Worm (Caenorhabditis elegans): ENCODE data around the gene nspc-20.
"Not testable (repeated sequence)": the region's sequence is repeated elsewhere in the genome, so short reads cannot be mapped to it uniquely, and the experiment has no call there.

Gene nspc-20

ce11 chrX:14525081-14525324 lies 5.0 kb downstream of the nspc-20 start, which contains the start of gene nspc-17:
Gene nspc-17 (minus strand): TSS chrX:14525181.
- TF ChIP-seq nhr-12 (tag; optimal IDR thresholded peaks at IDR 0.05); blmp-1 (tag; optimal IDR thresholded peaks at IDR 0.05); flh-1 (GFP tag; optimal IDR thresholded peaks at IDR 0.05): not testable (repeated sequence)

DNA sequence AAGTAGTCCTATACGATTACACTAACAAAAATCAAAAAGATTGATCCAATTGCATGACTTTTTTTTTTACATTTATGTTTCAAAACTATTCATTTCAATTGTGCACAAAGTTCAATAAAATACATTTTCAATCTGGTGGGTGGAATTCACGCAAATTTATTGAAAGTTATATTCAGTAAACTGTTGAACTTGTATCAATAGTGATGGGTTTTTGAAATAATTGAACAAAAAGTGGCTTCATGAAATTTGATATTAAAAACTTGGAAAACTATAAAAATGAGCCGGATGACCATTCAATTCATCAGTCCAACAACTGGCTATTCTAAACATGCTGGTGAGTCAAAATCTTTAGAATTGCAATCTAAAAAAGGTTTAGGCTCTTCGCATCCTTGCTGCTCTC lies 6.7 kb downstream of the nspc-20 start, which contains the start of gene nspc-16:
TSS of gene nspc-16 (plus strand) at position 301 of the 400 bp plus-strand sequence.
- TF ChIP-seq ceh-83 (GFP tag; optimal IDR thresholded peaks at IDR 0.05) (no peak), cnd-1 (tag; optimal IDR thresholded peaks at IDR 0.05) (no peak), unc-62 (GFP tag; optimal IDR thresholded peaks at IDR 0.05) (no peak), mls-2 (tag; optimal IDR thresholded peaks at IDR 0.05) (no peak), zip-8 (tag; optimal IDR thresholded peaks at IDR 0.05) (no peak), flh-1 (GFP tag; optimal IDR thresholded peaks at IDR 0.05) (no peak), lin-13 (tag; optimal IDR thresholded peaks at IDR 0.05) (no peak), M03D4.4 (tag; optimal IDR thresholded peaks at IDR 0.05) (no peak), nhr-2 (tag; optimal IDR thresholded peaks at IDR 0.05) (no peak), blmp-1 (tag; optimal IDR thresholded peaks at IDR 0.05) (no peak), drap-1 (GFP tag; optimal IDR thresholded peaks at IDR 0.05) (no peak), unc-120 (tag; optimal IDR thresholded peaks at IDR 0.05; ENCODE audit: poor library complexity, severe bottlenecking) (no peak), nhr-76 (tag; optimal IDR thresholded peaks at IDR 0.05) (no peak), lsy-2 (tag; optimal IDR thresholded peaks at IDR 0.05) (no peak), ceh-43 (GFP tag; optimal IDR thresholded peaks at IDR 0.05) (no peak), tbx-8 (GFP tag; optimal IDR thresholded peaks at IDR 0.05) (no peak)

- TF ChIP-seq lsy-2 (tag; optimal IDR thresholded peaks at IDR 0.05) (no peak), drap-1 (GFP tag; optimal IDR thresholded peaks at IDR 0.05) (no peak), nhr-12 (tag; optimal IDR thresholded peaks at IDR 0.05) (no peak), zip-8 (tag; optimal IDR thresholded peaks at IDR 0.05) (no peak), snpc-4 (tag; optimal IDR thresholded peaks at IDR 0.05) (no peak), hlh-1 (tag; optimal IDR thresholded peaks at IDR 0.05) (no peak), flh-1 (GFP tag; optimal IDR thresholded peaks at IDR 0.05) (no peak), nhr-76 (tag; optimal IDR thresholded peaks at IDR 0.05) (no peak), tbx-8 (GFP tag; optimal IDR thresholded peaks at IDR 0.05) (no peak), nhr-237 (tag; optimal IDR thresholded peaks at IDR 0.05) (no peak)
These were observed 9.5 kb downstream of the nspc-20 start, which contains the start of gene D1025.1 for ce11 chrX:14520463-14520862. Gene D1025.1 (plus strand): TSS chrX:14520763.

DNA sequence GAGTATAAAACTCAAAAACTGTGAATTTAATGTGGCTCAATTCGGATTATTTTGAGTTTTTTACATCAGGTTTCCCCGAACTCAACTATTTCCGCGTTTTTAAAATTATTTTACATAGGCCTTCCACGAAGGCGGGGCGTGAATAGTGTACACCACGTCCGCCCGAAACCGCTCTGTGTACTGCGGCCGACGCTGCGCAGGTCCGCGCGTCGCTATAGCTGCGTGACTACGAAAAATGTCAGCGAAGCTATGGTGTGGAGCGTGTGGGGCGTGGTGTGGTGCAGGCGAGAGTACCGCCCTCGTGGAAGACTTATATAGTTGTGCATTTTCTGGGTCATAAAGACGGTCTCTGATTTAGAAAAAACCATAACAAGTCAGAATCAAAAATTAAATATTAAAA lies 12.2 kb downstream of the nspc-20 start:
- TF ChIP-seq ham-2 (GFP tag; optimal IDR thresholded peaks at IDR 0.05) (no peak), unc-62 (GFP tag; optimal IDR thresholded peaks at IDR 0.05) (no peak), ces-1 (GFP tag; optimal IDR thresholded peaks at IDR 0.05) (no peak)

DNA sequence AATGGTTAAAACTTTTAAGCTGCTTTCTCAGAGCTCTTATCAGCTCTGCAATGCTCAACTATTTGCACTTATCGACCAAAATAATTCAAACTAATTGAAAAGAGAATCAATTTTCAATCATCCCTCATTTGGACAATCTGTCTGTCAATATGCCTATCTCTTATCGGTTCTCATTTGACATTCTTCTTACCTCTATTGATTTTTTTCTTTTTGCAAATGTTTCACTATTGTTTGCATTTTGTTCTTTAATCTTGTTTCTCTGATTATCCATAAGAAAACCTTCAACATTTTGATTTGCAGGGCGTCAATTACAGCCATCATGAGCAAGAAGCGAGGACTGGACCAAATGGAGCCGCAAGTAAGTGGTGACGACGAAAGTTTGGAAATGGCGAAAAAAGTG lies 13.4 kb downstream of the nspc-20 start, which contains the start of gene D1025.10:
TSS of gene D1025.10 (plus strand) at position 301 of the 400 bp plus-strand sequence.
- TF ChIP-seq ztf-11 (tag; optimal IDR thresholded peaks at IDR 0.05), result no peak
- no peak for TF ChIP-seq elt-1 (tag; optimal IDR thresholded peaks at IDR 0.05; ENCODE audit: borderline replicate concordance, insufficient read depth)
- no peak for TF ChIP-seq ceh-83 (GFP tag; optimal IDR thresholded peaks at IDR 0.05)
- TF ChIP-seq flh-1 (GFP tag; optimal IDR thresholded peaks at IDR 0.05), result no peak
- no peak for TF ChIP-seq mls-2 (tag; optimal IDR thresholded peaks at IDR 0.05)
- no peak for TF ChIP-seq nhr-28 (tag; optimal IDR thresholded peaks at IDR 0.05)
- TF ChIP-seq hlh-1 (tag; optimal IDR thresholded peaks at IDR 0.05), result no peak
- no peak for TF ChIP-seq lsy-2 (tag; optimal IDR thresholded peaks at IDR 0.05)
- TF ChIP-seq unc-120 (tag; optimal IDR thresholded peaks at IDR 0.05; ENCODE audit: poor library complexity, severe bottlenecking), result no peak
- TF ChIP-seq tbx-8 (GFP tag; optimal IDR thresholded peaks at IDR 0.05), result no peak
- no peak for TF ChIP-seq unc-62 (GFP tag; optimal IDR thresholded peaks at IDR 0.05)
- TF ChIP-seq snpc-4 (tag; optimal IDR thresholded peaks at IDR 0.05), result no peak
- no peak for TF ChIP-seq ham-2 (GFP tag; optimal IDR thresholded peaks at IDR 0.05)
- TF ChIP-seq lin-13 (tag; optimal IDR thresholded peaks at IDR 0.05), result no peak
- no peak for TF ChIP-seq mep-1 (tag; optimal IDR thresholded peaks at IDR 0.05)
- no peak for TF ChIP-seq mab-5 (tag; optimal IDR thresholded peaks at IDR 0.05)
- TF ChIP-seq bed-3 (GFP tag; optimal IDR thresholded peaks at IDR 0.05), result no peak

ce11 chrX:14515028-14515427 lies 15.0 kb downstream of the nspc-20 start, which contains the start of gene gcsh-1:
Gene gcsh-1 (minus strand): TSS chrX:14515073.
- TF ChIP-seq lsy-2 (tag; optimal IDR thresholded peaks at IDR 0.05), result no peak
- no peak for TF ChIP-seq unc-62 (GFP tag; optimal IDR thresholded peaks at IDR 0.05)
- no peak for TF ChIP-seq ztf-11 (tag; optimal IDR thresholded peaks at IDR 0.05)
- no peak for TF ChIP-seq mls-2 (tag; optimal IDR thresholded peaks at IDR 0.05)
- no peak for TF ChIP-seq ceh-39 (tag; optimal IDR thresholded peaks at IDR 0.05)
- no peak for TF ChIP-seq unc-120 (tag; optimal IDR thresholded peaks at IDR 0.05; ENCODE audit: poor library complexity, severe bottlenecking)
- TF ChIP-seq lin-13 (tag; optimal IDR thresholded peaks at IDR 0.05), result no peak
